Worm (Caenorhabditis elegans): ENCODE results near the gene C15H11.11.

DNA sequence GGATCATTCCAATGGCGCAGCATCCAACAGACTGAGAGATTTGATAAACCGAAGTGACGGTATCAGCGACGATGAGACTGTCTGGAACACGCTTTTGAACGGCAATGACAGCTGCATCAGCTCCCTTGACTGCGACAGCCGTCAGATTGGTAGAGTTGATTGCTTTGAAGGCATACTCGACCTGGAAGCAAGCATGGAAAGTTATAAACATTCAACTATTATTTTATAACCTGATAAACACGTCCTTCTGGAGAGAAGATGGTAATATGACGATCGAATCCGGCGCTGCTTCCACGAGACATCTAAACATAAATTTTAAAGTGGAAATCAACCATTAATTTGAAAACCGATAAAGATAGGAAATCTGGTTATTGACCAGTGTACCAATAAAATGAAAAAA, 7.0 kb downstream of the C15H11.11 start, which contains the start of gene pas-1:
- TF ChIP-seq aly-2 (tag; optimal IDR thresholded peaks at IDR 0.05) = no peak
- no peak for TF ChIP-seq zag-1 (tag; optimal IDR thresholded peaks at IDR 0.05)
- TF ChIP-seq nhr-237 (tag; optimal IDR thresholded peaks at IDR 0.05) = no peak
- no peak for TF ChIP-seq nhr-77 (tag; optimal IDR thresholded peaks at IDR 0.05)
- 0 out of 2 replicates have a peak, but pooled peaks have one; percentile 6 for TF ChIP-seq arid-1 (GFP tag; conservative IDR thresholded peaks at IDR 0.05)
- no peak for TF ChIP-seq hif-1 (tag; optimal IDR thresholded peaks at IDR 0.05)
- TF ChIP-seq ztf-11 (tag; optimal IDR thresholded peaks at IDR 0.05) = no peak
- no peak for TF ChIP-seq jun-1 (tag; optimal IDR thresholded peaks at IDR 0.05)
- no peak for TF ChIP-seq set-16 (GFP tag; IDR thresholded peaks at IDR 0.05)
- TF ChIP-seq fos-1 (tag; optimal IDR thresholded peaks at IDR 0.05) = no peak
- no peak for TF ChIP-seq mdl-1 (tag; optimal IDR thresholded peaks at IDR 0.05)
- TF ChIP-seq mdt-29 (GFP tag; IDR thresholded peaks at IDR 0.05) = no peak
- no peak for TF ChIP-seq pqm-1 (tag; optimal IDR thresholded peaks at IDR 0.05)
- no peak for TF ChIP-seq egl-27 (tag; optimal IDR thresholded peaks at IDR 0.05)

All from whole organism, L4 larva.